Worm (Caenorhabditis elegans) whole organism, young adult: ENCODE results near the gene R144.11.

Source experiments
- B0261.1 ChIP-seq: sonication (generic microtip); optimal IDR thresholded peaks from 2 replicates; lab custom pipeline; 2016; ENCODE audit warnings: mild to moderate bottlenecking, missing genetic modification characterization, moderate library complexity, missing compliant biosample characterization
- C06A6.2 ChIP-seq: fragments of 200-800 bp; sonication (Bioruptor generic); conservative IDR thresholded peaks from 2 replicates; pipeline ENCODE4 v1.3.6; 2022; ENCODE audit warnings: missing genetic modification characterization, missing compliant biosample characterization
- C17E4.6 ChIP-seq: fragments of 200-800 bp; sonication (Bioruptor generic); IDR thresholded peaks from 2 replicates; pipeline ENCODE4 v1.3.6; 2022; ENCODE audit warnings: missing genetic modification reagents, missing genetic modification characterization, missing compliant biosample characterization
- F37B4.10 ChIP-seq: fragments of 200-800 bp; sonication (Bioruptor generic); IDR thresholded peaks from 2 replicates; pipeline ENCODE4 v1.3.6; 2022; ENCODE audit warnings: missing genetic modification characterization, missing compliant biosample characterization
- F52B5.7 ChIP-seq: sonication (generic microtip); optimal IDR thresholded peaks from 2 replicates; lab custom pipeline; 2016; ENCODE audit warnings: mild to moderate bottlenecking, missing genetic modification characterization, missing compliant biosample characterization
- F55B11.4 ChIP-seq: sonication (generic microtip); optimal IDR thresholded peaks from 2 replicates; lab custom pipeline; 2016; ENCODE audit warnings: missing compliant biosample characterization, missing genetic modification characterization, borderline replicate concordance; ENCODE audit not compliant: insufficient read depth
- T26A5.8 ChIP-seq: sonication (generic microtip); optimal IDR thresholded peaks from 2 replicates; lab custom pipeline; 2016; ENCODE audit warnings: missing genetic modification characterization, missing compliant biosample characterization
- Y53F4B.3 ChIP-seq: fragments of 200-800 bp; sonication (Bioruptor generic); IDR thresholded peaks from 2 replicates; pipeline ENCODE4 v1.3.6; 2022; ENCODE audit warnings: missing genetic modification reagents, missing genetic modification characterization, missing compliant biosample characterization
- Y53G8AR.9 ChIP-seq: fragments of 200-800 bp; sonication (Bioruptor generic); conservative IDR thresholded peaks from 2 replicates; pipeline ENCODE4 v1.3.6; 2022; ENCODE audit warnings: missing genetic modification reagents, missing genetic modification characterization, missing compliant biosample characterization
- ZK185.1 ChIP-seq: sonication (generic microtip); optimal IDR thresholded peaks from 2 replicates; lab custom pipeline; 2016; ENCODE audit warnings: mild to moderate bottlenecking, missing genetic modification characterization, missing compliant biosample characterization; ENCODE audit not compliant: poor library complexity, severe bottlenecking
- aptf-3 ChIP-seq: fragments of 200-800 bp; sonication (Bioruptor generic); IDR thresholded peaks from 2 replicates; pipeline ENCODE4 v1.3.6; 2022; ENCODE audit warnings: missing genetic modification characterization, missing compliant biosample characterization
- atf-7 ChIP-seq: sonication (generic microtip); optimal IDR thresholded peaks from 2 replicates; lab custom pipeline; 2017; ENCODE audit warnings: mild to moderate bottlenecking, missing genetic modification characterization, missing compliant biosample characterization
- athp-1 ChIP-seq: sonication (generic microtip); optimal IDR thresholded peaks from 2 replicates; lab custom pipeline; 2017; ENCODE audit warnings: mild to moderate bottlenecking, missing genetic modification characterization, missing compliant biosample characterization
- ccch-3 ChIP-seq: fragments of 200-800 bp; sonication (Bioruptor generic); optimal IDR thresholded peaks from 2 replicates; lab custom pipeline; 2018; ENCODE audit warnings: mild to moderate bottlenecking, missing genetic modification characterization, missing compliant biosample characterization
- die-1 ChIP-seq: sonication (generic microtip); optimal IDR thresholded peaks from 2 replicates; lab custom pipeline; 2016; ENCODE audit warnings: missing genotype, mild to moderate bottlenecking, missing genetic modification characterization, missing compliant biosample characterization
- dox-1 ChIP-seq: fragments of 200-800 bp; sonication (Bioruptor generic); IDR thresholded peaks from 2 replicates; pipeline ENCODE4 v1.3.6; 2022; ENCODE audit warnings: missing genetic modification reagents, missing genetic modification characterization, missing compliant biosample characterization
- efl-1 ChIP-seq: fragments of 150-350 bp; optimal IDR thresholded peaks from 2 replicates; lab custom pipeline; 2014; ENCODE audit warnings: missing biosample characterization, missing genetic modification reagents, missing genetic modification characterization
- egl-18 ChIP-seq: fragments of 200-800 bp; sonication (Bioruptor generic); IDR thresholded peaks from 2 replicates; pipeline ENCODE4 v1.3.6; 2022; ENCODE audit warnings: missing genetic modification reagents, missing genetic modification characterization, missing compliant biosample characterization
- egl-44 ChIP-seq: fragments of 200-800 bp; sonication (Bioruptor generic); IDR thresholded peaks from 2 replicates; pipeline ENCODE4 v1.3.6; 2022; ENCODE audit warnings: missing genetic modification reagents, missing genetic modification characterization, missing compliant biosample characterization
- egrh-3 ChIP-seq: fragments of 200-800 bp; sonication (Bioruptor generic); IDR thresholded peaks from 2 replicates; pipeline ENCODE4 v1.3.6; 2022; ENCODE audit warnings: missing genetic modification reagents, missing genetic modification characterization, missing compliant biosample characterization
- ets-4 ChIP-seq: fragments of 200-800 bp; sonication (Bioruptor generic); optimal IDR thresholded peaks from 2 replicates; lab custom pipeline; 2018; ENCODE audit warnings: mild to moderate bottlenecking, missing genetic modification characterization, missing compliant biosample characterization
- fkh-3 ChIP-seq: sonication (generic microtip); optimal IDR thresholded peaks from 2 replicates; lab custom pipeline; 2016; ENCODE audit warnings: mild to moderate bottlenecking, missing genetic modification characterization, missing compliant biosample characterization
- hlh-12 ChIP-seq: sonication (generic microtip); optimal IDR thresholded peaks from 2 replicates; lab custom pipeline; 2016; ENCODE audit warnings: missing genetic modification characterization, missing compliant biosample characterization
- hmg-1.2 ChIP-seq: fragments of 200-800 bp; sonication (Bioruptor generic); IDR thresholded peaks from 2 replicates; pipeline ENCODE4 v1.3.6; 2022; ENCODE audit warnings: missing genetic modification reagents, missing genetic modification characterization, missing compliant biosample characterization
- hmg-20 ChIP-seq: fragments of 200-800 bp; sonication (Bioruptor generic); IDR thresholded peaks from 2 replicates; pipeline ENCODE4 v1.3.6; 2022; ENCODE audit warnings: missing genetic modification reagents, missing genetic modification characterization, missing compliant biosample characterization
- lag-1 ChIP-seq: fragments of 200-800 bp; sonication (Bioruptor generic); IDR thresholded peaks from 2 replicates; pipeline ENCODE4 v1.3.6; 2022; ENCODE audit warnings: missing genetic modification reagents, missing genetic modification characterization, missing compliant biosample characterization
- let-526 ChIP-seq: fragments of 200-800 bp; sonication (Bioruptor generic); IDR thresholded peaks from 2 replicates; pipeline ENCODE4 v1.3.6; 2022; ENCODE audit warnings: missing genetic modification reagents, missing genetic modification characterization, missing compliant biosample characterization
- let-607 ChIP-seq, 2 experiments: fragments of 200-800 bp in 1 of 2; sonication (Bioruptor generic) in 1 of 2; sonication (generic microtip) in 1 of 2; optimal IDR thresholded peaks; 2 replicates each; lab custom pipeline; 2016 to 2018; ENCODE audit warnings: mild to moderate bottlenecking in 2 of 2, missing compliant biosample characterization in 2 of 2, missing genetic modification characterization in 2 of 2, moderate library complexity in 2 of 2, missing genotype in 1 of 2
- lsy-27 ChIP-seq: sonication (generic microtip); optimal IDR thresholded peaks from 2 replicates; lab custom pipeline; 2017; ENCODE audit warnings: missing genetic modification characterization, mild to moderate bottlenecking, missing compliant biosample characterization, antibody characterized with exemption, missing genotype, borderline replicate concordance; ENCODE audit not compliant: insufficient read depth
- madf-3 ChIP-seq: fragments of 200-800 bp; sonication (Bioruptor generic); IDR thresholded peaks from 2 replicates; pipeline ENCODE4 v1.3.6; 2022; ENCODE audit warnings: missing genetic modification reagents, missing genetic modification characterization, missing compliant biosample characterization
- madf-8 ChIP-seq: fragments of 200-800 bp; sonication (Bioruptor generic); conservative IDR thresholded peaks from 2 replicates; pipeline ENCODE4 v1.3.6; 2022; ENCODE audit warnings: missing genetic modification reagents, missing genetic modification characterization, missing compliant biosample characterization
- mel-28 ChIP-seq: sonication (generic microtip); optimal IDR thresholded peaks from 2 replicates; lab custom pipeline; 2016; ENCODE audit warnings: borderline replicate concordance, mild to moderate bottlenecking, missing genetic modification characterization, missing compliant biosample characterization
- mes-4 ChIP-seq: sonication (generic microtip); optimal IDR thresholded peaks from 2 replicates; lab custom pipeline; 2016; ENCODE audit warnings: missing genotype, missing genetic modification characterization, missing compliant biosample characterization
- mxl-1 ChIP-seq: sonication (generic microtip); optimal IDR thresholded peaks from 2 replicates; lab custom pipeline; 2016; ENCODE audit warnings: missing genetic modification characterization, missing compliant biosample characterization
- nfya-2 ChIP-seq: fragments of 200-800 bp; sonication (Bioruptor generic); IDR thresholded peaks from 2 replicates; pipeline ENCODE4 v1.3.6; 2022; ENCODE audit warnings: missing genetic modification reagents, missing genetic modification characterization, missing compliant biosample characterization
- nfyb-1 ChIP-seq: fragments of 200-800 bp; sonication (Bioruptor generic); IDR thresholded peaks from 2 replicates; pipeline ENCODE4 v1.3.6; 2022; ENCODE audit warnings: missing genetic modification reagents, missing genetic modification characterization, missing compliant biosample characterization
- nhr-179 ChIP-seq: sonication (generic microtip); optimal IDR thresholded peaks from 2 replicates; lab custom pipeline; 2016; ENCODE audit warnings: mild to moderate bottlenecking, missing genetic modification characterization, missing compliant biosample characterization
- rcor-1 ChIP-seq: fragments of 200-800 bp; sonication (Bioruptor generic); IDR thresholded peaks from 2 replicates; pipeline ENCODE4 v1.3.6; 2022; ENCODE audit warnings: missing genetic modification reagents, missing genetic modification characterization, missing compliant biosample characterization
- rec-8 ChIP-seq, 2 experiments: sonication (generic microtip); optimal IDR thresholded peaks; 2 replicates each; lab custom pipeline; 2016; ENCODE audit warnings: mild to moderate bottlenecking in 2 of 2, missing genetic modification characterization in 2 of 2, missing genetic modification reagents in 2 of 2, missing genotype in 2 of 2, missing biosample characterization in 1 of 2, missing compliant biosample characterization in 1 of 2, moderate library complexity in 1 of 2
- snpc-1.1 ChIP-seq: sonication (generic microtip); optimal IDR thresholded peaks from 2 replicates; lab custom pipeline; 2017; ENCODE audit warnings: missing genetic modification characterization, mild to moderate bottlenecking, missing compliant biosample characterization, antibody characterized with exemption, moderate library complexity, missing genotype, missing genetic modification reagents; ENCODE audit not compliant: insufficient read depth
- snpc-1.3 ChIP-seq: sonication (generic microtip); optimal IDR thresholded peaks from 2 replicates; lab custom pipeline; 2017; ENCODE audit warnings: missing genetic modification characterization, mild to moderate bottlenecking, missing compliant biosample characterization, antibody characterized with exemption, moderate library complexity, missing genotype, missing genetic modification reagents; ENCODE audit not compliant: insufficient read depth
- snpc-3.4 ChIP-seq: sonication (generic microtip); optimal IDR thresholded peaks from 2 replicates; lab custom pipeline; 2017; ENCODE audit warnings: missing genetic modification characterization, mild to moderate bottlenecking, missing compliant biosample characterization, antibody characterized with exemption, moderate library complexity, missing genotype, missing genetic modification reagents
- somi-1 ChIP-seq: fragments of 200-800 bp; sonication (Bioruptor generic); optimal IDR thresholded peaks from 2 replicates; lab custom pipeline; 2018; ENCODE audit warnings: mild to moderate bottlenecking, missing genetic modification characterization, missing compliant biosample characterization
- unc-62 ChIP-seq: fragments of 150-350 bp; optimal IDR thresholded peaks from 2 replicates; lab custom pipeline; 2014; ENCODE audit warnings: missing biosample characterization, missing genetic modification reagents, missing genetic modification characterization
- xnd-1 ChIP-seq: sonication (generic microtip); optimal IDR thresholded peaks from 2 replicates; lab custom pipeline; 2016; ENCODE audit warnings: missing genotype, missing genetic modification reagents, missing genetic modification characterization, missing compliant biosample characterization
- zim-3 ChIP-seq: sonication (generic microtip); optimal IDR thresholded peaks from 2 replicates; lab custom pipeline; 2017; ENCODE audit warnings: mild to moderate bottlenecking, missing genetic modification characterization, moderate library complexity, missing compliant biosample characterization
- ztf-22 ChIP-seq: fragments of 200-800 bp; sonication (Bioruptor generic); optimal IDR thresholded peaks from 2 replicates; lab custom pipeline; 2018; ENCODE audit warnings: mild to moderate bottlenecking, missing genetic modification characterization, moderate library complexity, missing compliant biosample characterization

Gene R144.11

ce11 chrIII:5025136-5025629, 16.6 kb upstream of the R144.11 start (continued):
- TF ChIP-seq nfya-2, result no peak
- TF ChIP-seq efl-1 (GFP tag; lab: Kevin White, UChicago), result no peak
- no peak for TF ChIP-seq ZK185.1 (tag; lab: Kevin White, UChicago)
- TF ChIP-seq F55B11.4, result no peak
- peak; percentile 48 for TF ChIP-seq athp-1 (tag; lab: Kevin White, UChicago)
- TF ChIP-seq hlh-12 (tag; lab: Kevin White, UChicago), result no peak
- no peak for TF ChIP-seq lsy-27
- TF ChIP-seq let-526 (GFP tag; lab: Robert Waterston, UW), result no peak
- peak in 1 of 2 experiments; percentile 21 for TF ChIP-seq let-607 (tag; optimal IDR thresholded peaks at IDR 0.05; lab: Kevin White, UChicago)
- TF ChIP-seq ccch-3 (GFP tag; lab: Kevin White, UChicago), result no peak
- no peak for TF ChIP-seq xnd-1 (tag; lab: Kevin White, UChicago)
- peak; percentile 27 for TF ChIP-seq atf-7 (tag; lab: Kevin White, UChicago)
- TF ChIP-seq madf-3 (GFP tag; lab: Robert Waterston, UW), result no peak
- TF ChIP-seq Y53G8AR.9 (GFP tag; lab: Robert Waterston, UW), result 0 out of 2 replicates have a peak, but pooled peaks have one; percentile 75
- no peak for TF ChIP-seq mxl-1 (tag; lab: Kevin White, UChicago)
- no peak for TF ChIP-seq unc-62 (GFP tag; lab: Kevin White, UChicago)
- no peak for TF ChIP-seq nhr-179 (tag; lab: Kevin White, UChicago)
- TF ChIP-seq snpc-1.3 (tag; lab: Kevin White, UChicago), result no peak
- TF ChIP-seq madf-8 (GFP tag; lab: Robert Waterston, UW), result no peak
- peak; percentile 35 for TF ChIP-seq zim-3 (tag; lab: Kevin White, UChicago)
- no peak for TF ChIP-seq T26A5.8 (tag; lab: Kevin White, UChicago)
- no peak for TF ChIP-seq mes-4
- no peak for TF ChIP-seq somi-1 (GFP tag; lab: Kevin White, UChicago)
- 0 out of 2 replicates have a peak, but pooled peaks have one; percentile 65 for TF ChIP-seq nfyb-1 (GFP tag; lab: Robert Waterston, UW)
- no peak for TF ChIP-seq snpc-1.1 (tag; lab: Kevin White, UChicago)
- peak; percentile 19 for TF ChIP-seq B0261.1 (tag; lab: Kevin White, UChicago)
- TF ChIP-seq egl-18, result no peak
- TF ChIP-seq hmg-1.2 (GFP tag; lab: Robert Waterston, UW), result peak; percentile 27; the same call in 1 of the 2 replicates
- peak; percentile 37 for TF ChIP-seq mel-28 (tag; lab: Kevin White, UChicago)
- peak; percentile 53; the same call in 1 of the 2 replicates for TF ChIP-seq Y53F4B.3
- no peak; the same call in 1 of the 2 replicates for TF ChIP-seq egl-44 (GFP tag; lab: Robert Waterston, UW)
- no peak for TF ChIP-seq ztf-22 (GFP tag; lab: Kevin White, UChicago)
- TF ChIP-seq F37B4.10 (GFP tag; lab: Robert Waterston, UW), result no peak
- no peak for TF ChIP-seq lag-1 (GFP tag; lab: Robert Waterston, UW)
- TF ChIP-seq dox-1 (GFP tag; lab: Robert Waterston, UW), result peak; percentile 66
- TF ChIP-seq hmg-20 (GFP tag; lab: Robert Waterston, UW), result 0 out of 2 replicates have a peak, but pooled peaks have one; percentile 5
- TF ChIP-seq rec-8 (tag; optimal IDR thresholded peaks at IDR 0.05; lab: Kevin White, UChicago), result no peak
- no peak for TF ChIP-seq C17E4.6 (GFP tag; lab: Robert Waterston, UW)
- TF ChIP-seq C06A6.2, result no peak
- peak; percentile 57 for TF ChIP-seq rcor-1 (GFP tag; lab: Robert Waterston, UW)
- TF ChIP-seq aptf-3, result no peak
- TF ChIP-seq ets-4 (GFP tag; lab: Kevin White, UChicago), result no peak
- TF ChIP-seq snpc-3.4, result no peak
- TF ChIP-seq die-1 (tag; lab: Kevin White, UChicago), result peak; percentile 23
- peak; percentile 64 for TF ChIP-seq F52B5.7 (tag; lab: Kevin White, UChicago)
- no peak for TF ChIP-seq egrh-3 (GFP tag; lab: Robert Waterston, UW)
- TF ChIP-seq fkh-3 (tag; lab: Kevin White, UChicago), result no peak
